Fruit fly (Drosophila melanogaster): ENCODE data around the gene S.

S gene

DNA sequence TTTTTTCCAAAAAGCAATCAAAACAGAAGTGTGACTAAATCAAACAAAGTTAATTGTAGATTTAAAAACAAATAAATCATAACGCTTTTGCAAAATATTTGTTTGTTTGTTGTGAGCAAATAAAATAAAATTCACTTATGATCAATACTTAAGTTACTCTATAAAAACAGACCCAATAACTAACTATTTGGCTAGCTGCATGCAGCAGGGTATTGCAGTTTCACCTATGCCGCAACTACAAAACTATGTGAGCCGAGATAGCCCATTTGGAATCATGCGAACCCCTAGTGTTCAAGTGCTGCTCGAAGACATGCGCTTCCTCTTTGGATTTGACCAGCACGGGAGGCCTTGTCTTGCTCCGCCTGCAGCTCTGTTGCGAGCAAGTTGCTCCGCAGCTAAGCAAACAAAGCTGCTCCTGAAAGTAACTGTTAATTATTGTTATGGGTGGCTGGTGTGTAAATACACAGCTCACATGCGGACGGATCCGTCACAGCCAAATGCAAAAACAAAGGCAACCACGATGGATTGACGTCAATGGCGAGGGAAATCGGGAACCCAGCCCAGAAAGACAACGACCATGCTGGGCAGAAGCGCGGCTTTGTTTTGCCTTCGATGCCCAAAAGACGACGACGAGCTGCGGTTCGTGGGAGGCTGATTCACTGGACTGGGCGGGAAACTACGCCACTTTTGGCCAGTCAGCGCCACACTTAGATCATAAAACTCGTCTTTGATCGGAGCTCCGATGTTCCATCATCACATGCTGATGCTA is 44.5 kb upstream of the S start:
- peak; percentile 37 for TF ChIP-seq fru (GFP tag; optimal IDR thresholded peaks at IDR 0.05)
- peak; percentile 91 for TF ChIP-seq Hr83 (GFP tag; optimal IDR thresholded peaks at IDR 0.05; ENCODE audit: poor library complexity, severe bottlenecking)
- peak in 1 of 2 experiments; percentile 23 for TF ChIP-seq foxo (GFP tag; optimal IDR thresholded peaks at IDR 0.05)
- TF ChIP-seq OdsH (GFP tag; optimal IDR thresholded peaks at IDR 0.05), result peak; percentile 44
- no peak for TF ChIP-seq brk (GFP tag; optimal IDR thresholded peaks at IDR 0.05)
- TF ChIP-seq CrebA (GFP tag; optimal IDR thresholded peaks at IDR 0.05; ENCODE audit: borderline replicate concordance), result no peak
- peak; percentile 39 for TF ChIP-seq rgr (GFP tag; optimal IDR thresholded peaks at IDR 0.05)
- TF ChIP-seq h (GFP tag; optimal IDR thresholded peaks at IDR 0.05), result peak; percentile 58
- no peak for TF ChIP-seq CG32264 (GFP tag; optimal IDR thresholded peaks at IDR 0.05)
- peak; percentile 37 for TF ChIP-seq Jra (GFP tag; optimal IDR thresholded peaks at IDR 0.05)
- TF ChIP-seq Vsx2 (GFP tag; optimal IDR thresholded peaks at IDR 0.05; ENCODE audit: partially characterized antibody), result no peak
- TF ChIP-seq br (GFP tag; optimal IDR thresholded peaks at IDR 0.05), result peak; percentile 30
- no peak for TF ChIP-seq Myc (optimal IDR thresholded peaks at IDR 0.05)
- no peak for TF ChIP-seq dmrt93B (GFP tag; optimal IDR thresholded peaks at IDR 0.05)

DNA sequence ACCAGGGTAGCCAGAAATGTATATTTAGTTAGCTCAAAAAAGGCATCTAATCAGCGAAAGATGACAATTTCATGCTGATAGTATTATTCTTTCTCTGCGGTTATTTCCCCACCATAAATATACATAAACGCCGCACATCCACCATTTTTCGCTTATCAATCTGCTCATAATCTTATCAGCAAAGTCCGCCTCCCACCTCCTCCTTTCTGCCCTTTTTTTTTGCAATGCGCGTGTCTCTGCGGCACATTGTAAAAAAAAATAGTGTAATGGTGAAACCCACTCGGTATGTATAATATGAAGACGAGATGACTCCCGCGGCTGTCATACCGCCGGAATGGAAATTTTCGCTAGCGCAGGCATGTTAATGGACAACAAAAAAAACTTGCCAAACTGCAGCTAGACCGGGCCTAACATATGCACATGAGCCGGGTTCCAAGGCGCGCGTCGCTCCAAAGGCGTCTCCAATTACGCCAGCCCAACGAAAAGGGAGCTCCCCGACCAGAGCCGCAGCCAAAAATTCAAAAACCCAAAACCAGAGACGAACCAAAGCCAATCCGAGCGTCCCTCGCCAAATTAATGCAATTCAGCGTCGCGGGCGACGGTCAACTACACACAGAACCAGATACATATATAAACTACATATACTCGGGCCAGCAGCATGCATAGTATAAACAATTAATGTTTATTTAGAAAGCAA is 42.7 kb upstream of the S start:
- TF ChIP-seq usp (GFP tag; optimal IDR thresholded peaks at IDR 0.05) (no peak), Rel (GFP tag; optimal IDR thresholded peaks at IDR 0.05) (no peak), Rel (tag; optimal IDR thresholded peaks at IDR 0.05) (peak; percentile 73), OdsH (GFP tag; optimal IDR thresholded peaks at IDR 0.05) (no peak), Dif (GFP tag; optimal IDR thresholded peaks at IDR 0.05; ENCODE audit: partially characterized antibody) (no peak), foxo (GFP tag; optimal IDR thresholded peaks at IDR 0.05) (no peak), jim (GFP tag; optimal IDR thresholded peaks at IDR 0.05) (no peak), h (GFP tag; optimal IDR thresholded peaks at IDR 0.05) (peak; percentile 81)

DNA sequence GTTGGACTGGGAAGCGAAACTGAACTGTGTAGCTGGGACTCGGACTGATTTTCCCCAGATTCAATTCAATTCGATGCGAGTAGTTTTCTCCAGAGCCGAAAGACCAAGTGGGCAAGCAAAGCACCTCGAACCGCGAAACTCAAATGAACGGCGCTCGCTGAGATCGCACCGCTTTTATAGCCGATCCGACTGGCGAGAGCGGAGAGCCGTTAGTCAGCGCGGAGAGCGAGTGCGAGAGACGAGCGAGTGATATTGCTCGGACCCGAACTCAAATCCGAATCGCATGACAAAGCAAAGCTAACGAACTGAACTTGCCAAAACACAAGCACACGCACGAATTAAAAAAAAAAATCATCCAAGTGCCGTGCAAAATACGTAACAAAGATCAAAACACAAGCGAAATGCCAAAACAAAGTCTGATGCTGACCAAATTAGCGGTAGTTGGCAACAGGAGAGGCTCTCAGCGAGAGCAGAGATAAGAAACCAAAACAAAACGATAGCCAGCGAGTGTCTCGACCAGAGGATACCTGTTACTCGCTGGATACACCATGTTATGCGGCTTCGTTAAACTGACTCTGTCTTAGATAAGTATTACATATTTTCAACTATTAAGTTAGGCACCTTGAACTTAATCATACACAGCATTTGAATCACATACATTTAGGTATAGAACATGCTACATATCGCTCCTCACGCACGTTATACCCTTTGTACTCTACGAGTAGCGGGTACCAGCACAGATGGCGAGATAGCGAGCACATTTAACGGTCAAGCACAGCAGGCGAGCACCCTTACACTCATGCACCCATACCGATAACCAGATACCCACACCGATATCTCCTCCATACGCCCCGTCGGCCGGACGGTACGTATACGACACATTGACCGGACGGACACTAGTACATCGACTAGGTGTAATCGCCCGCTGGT is 41.5 kb upstream of the S start:
- TF ChIP-seq woc (GFP tag; optimal IDR thresholded peaks at IDR 0.05) (peak; percentile 78), Hr83 (GFP tag; optimal IDR thresholded peaks at IDR 0.05; ENCODE audit: poor library complexity, severe bottlenecking) (peak; percentile 51), CrebA (GFP tag; optimal IDR thresholded peaks at IDR 0.05; ENCODE audit: borderline replicate concordance) (peak; percentile 65), dsf (GFP tag; optimal IDR thresholded peaks at IDR 0.05; ENCODE audit: borderline replicate concordance) (no peak), Dfd (GFP tag; optimal IDR thresholded peaks at IDR 0.05) (no peak), OdsH (GFP tag; optimal IDR thresholded peaks at IDR 0.05) (peak; percentile 83), Myc (optimal IDR thresholded peaks at IDR 0.05) (no peak), CG32264 (GFP tag; optimal IDR thresholded peaks at IDR 0.05) (peak; percentile 57), Mio (GFP tag; optimal IDR thresholded peaks at IDR 0.05) (peak; percentile 24), Vsx2 (GFP tag; optimal IDR thresholded peaks at IDR 0.05; ENCODE audit: partially characterized antibody) (peak; percentile 73), sage (GFP tag; optimal IDR thresholded peaks at IDR 0.05) (peak; percentile 71), usp (GFP tag; optimal IDR thresholded peaks at IDR 0.05) (no peak), pan (optimal IDR thresholded peaks at IDR 0.05) (peak; percentile 83), Rel (GFP tag; optimal IDR thresholded peaks at IDR 0.05) (peak; percentile 38), Rel (tag; optimal IDR thresholded peaks at IDR 0.05) (peak; percentile 51), Hnf4 (GFP tag; optimal IDR thresholded peaks at IDR 0.05) (peak; percentile 81), h (GFP tag; optimal IDR thresholded peaks at IDR 0.05) (peak; percentile 91), Sp1 (GFP tag; optimal IDR thresholded peaks at IDR 0.05) (peak; percentile 61), psq (GFP tag; optimal IDR thresholded peaks at IDR 0.05) (peak; percentile 87), fru (GFP tag; optimal IDR thresholded peaks at IDR 0.05) (peak; percentile 86), lola (GFP tag; optimal IDR thresholded peaks at IDR 0.05) (no peak), CG9705 (GFP tag; optimal IDR thresholded peaks at IDR 0.05) (no peak), Hr78 (GFP tag; optimal IDR thresholded peaks at IDR 0.05) (no peak), GATAd (GFP tag; optimal IDR thresholded peaks at IDR 0.05) (no peak), ey (GFP tag; optimal IDR thresholded peaks at IDR 0.05) (peak; percentile 89), sv (GFP tag; optimal IDR thresholded peaks at IDR 0.05) (peak; percentile 76), rgr (GFP tag; optimal IDR thresholded peaks at IDR 0.05) (peak; percentile 81), dmrt93B (GFP tag; optimal IDR thresholded peaks at IDR 0.05) (peak; percentile 44), N (GFP tag; optimal IDR thresholded peaks at IDR 0.05) (no peak), brk (GFP tag; optimal IDR thresholded peaks at IDR 0.05) (peak; percentile 72), Abd-B (GFP tag; optimal IDR thresholded peaks at IDR 0.05) (no peak), Jra (GFP tag; optimal IDR thresholded peaks at IDR 0.05) (peak; percentile 71), br (GFP tag; optimal IDR thresholded peaks at IDR 0.05) (peak; percentile 89), jim (GFP tag; optimal IDR thresholded peaks at IDR 0.05) (no peak), tai (GFP tag; optimal IDR thresholded peaks at IDR 0.05) (peak; percentile 86), foxo (GFP tag; optimal IDR thresholded peaks at IDR 0.05) (peak; percentile 43 to 88), Dif (GFP tag; optimal IDR thresholded peaks at IDR 0.05; ENCODE audit: partially characterized antibody) (peak; percentile 88), HLH106 (tag; optimal IDR thresholded peaks at IDR 0.05) (peak; percentile 60)

All from whole organism, wandering third instar larva.